Worm (Caenorhabditis elegans): ENCODE results near the gene F47C12.13.

DNA sequence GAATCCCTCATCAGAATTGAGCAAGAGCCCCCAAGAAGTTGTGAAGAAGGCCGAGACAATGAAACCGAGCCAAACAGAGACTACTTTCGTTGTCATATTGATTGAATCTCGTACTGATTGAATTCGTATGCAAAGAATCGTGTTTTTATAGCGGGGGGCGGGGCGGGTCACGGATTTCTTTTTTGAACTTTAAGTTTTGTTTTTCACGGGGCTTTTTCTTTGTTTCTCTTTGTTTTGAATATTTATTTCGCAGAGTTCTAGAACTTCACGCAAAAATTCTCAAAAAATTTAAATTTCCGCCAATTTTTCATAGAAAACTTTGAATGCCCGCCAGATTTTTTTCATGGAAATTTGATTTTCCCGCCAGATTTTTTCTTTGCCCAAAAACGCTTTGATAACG, 38.1 kb downstream of the F47C12.13 start, which contains the start of gene clec-73:
- TF ChIP-seq ztf-11 (tag; optimal IDR thresholded peaks at IDR 0.05) (no peak), nhr-28 (tag; optimal IDR thresholded peaks at IDR 0.05) (no peak), tbx-2 (tag; optimal IDR thresholded peaks at IDR 0.05) (no peak)

Data from whole organism, L3 larva.